Worm (Caenorhabditis elegans): Measurements from ENCODE around the gene abu-2.
"Not testable (repeated sequence)": the region's sequence is repeated elsewhere in the genome, so short reads cannot be mapped to it uniquely, and the experiment has no call there.

ce11 chrX:1403971-1404370 is 6.5 kb downstream of the abu-2 start, which contains the start of gene ZK402.1:
- not testable (repeated sequence) for TF ChIP-seq ceh-36 (tag; optimal IDR thresholded peaks at IDR 0.05); ama-1 (optimal IDR thresholded peaks at IDR 0.05); F13C5.2 (tag; optimal IDR thresholded peaks at IDR 0.05); sea-1 (GFP tag; conservative IDR thresholded peaks at IDR 0.05); aly-1 (tag; optimal IDR thresholded peaks at IDR 0.05); ceh-13 (GFP tag; optimal IDR thresholded peaks at IDR 0.05)

Measured in whole organism, early embryonic.